Worm (Caenorhabditis elegans) whole organism, young adult: ENCODE data around the gene tebp-1.

Experiments used
- B0035.1 ChIP-seq: sonication (generic microtip); optimal IDR thresholded peaks from 2 replicates; lab custom pipeline; 2016; ENCODE audit warnings: missing genetic modification characterization, mild to moderate bottlenecking, missing compliant biosample characterization, missing genotype, missing genetic modification reagents
- B0261.1 ChIP-seq: sonication (generic microtip); optimal IDR thresholded peaks from 2 replicates; lab custom pipeline; 2016; ENCODE audit warnings: mild to moderate bottlenecking, missing genetic modification characterization, moderate library complexity, missing compliant biosample characterization
- C06A6.2 ChIP-seq: fragments of 200-800 bp; sonication (Bioruptor generic); conservative IDR thresholded peaks from 2 replicates; pipeline ENCODE4 v1.3.6; 2022; ENCODE audit warnings: missing genetic modification characterization, missing compliant biosample characterization
- C17E4.6 ChIP-seq: fragments of 200-800 bp; sonication (Bioruptor generic); IDR thresholded peaks from 2 replicates; pipeline ENCODE4 v1.3.6; 2022; ENCODE audit warnings: missing genetic modification reagents, missing genetic modification characterization, missing compliant biosample characterization
- D2030.7 ChIP-seq: fragments of 200-800 bp; sonication (Bioruptor generic); IDR thresholded peaks from 2 replicates; pipeline ENCODE4 v1.3.6; 2022; ENCODE audit warnings: missing genetic modification reagents, missing genetic modification characterization, missing compliant biosample characterization
- F23B12.7 ChIP-seq: sonication (generic microtip); optimal IDR thresholded peaks from 2 replicates; lab custom pipeline; 2017; ENCODE audit warnings: missing genetic modification characterization, mild to moderate bottlenecking, missing compliant biosample characterization, antibody characterized with exemption, moderate library complexity; ENCODE audit not compliant: insufficient read depth
- F33H1.4 ChIP-seq: fragments of 200-800 bp; sonication (Bioruptor generic); IDR thresholded peaks from 2 replicates; pipeline ENCODE4 v1.3.6; 2022; ENCODE audit warnings: missing genetic modification reagents, missing genetic modification characterization, missing compliant biosample characterization
- F52B5.7 ChIP-seq: sonication (generic microtip); optimal IDR thresholded peaks from 2 replicates; lab custom pipeline; 2016; ENCODE audit warnings: mild to moderate bottlenecking, missing genetic modification characterization, missing compliant biosample characterization
- K11D2.4 ChIP-seq: fragments of 200-800 bp; sonication (Bioruptor generic); IDR thresholded peaks from 2 replicates; pipeline ENCODE4 v1.3.6; 2022; ENCODE audit warnings: missing genetic modification reagents, missing genetic modification characterization, missing compliant biosample characterization
- K12H6.12 ChIP-seq: fragments of 200-800 bp; sonication (Bioruptor generic); optimal IDR thresholded peaks from 2 replicates; lab custom pipeline; 2018; ENCODE audit warnings: mild to moderate bottlenecking, missing genetic modification characterization, missing compliant biosample characterization
- Y53G8AR.9 ChIP-seq: fragments of 200-800 bp; sonication (Bioruptor generic); conservative IDR thresholded peaks from 2 replicates; pipeline ENCODE4 v1.3.6; 2022; ENCODE audit warnings: missing genetic modification reagents, missing genetic modification characterization, missing compliant biosample characterization
- Y95B8A.8 ChIP-seq: fragments of 200-800 bp; sonication (Bioruptor generic); IDR thresholded peaks from 2 replicates; pipeline ENCODE4 v1.3.6; 2022; ENCODE audit warnings: missing genetic modification reagents, missing genetic modification characterization, missing compliant biosample characterization
- ZK185.1 ChIP-seq: sonication (generic microtip); optimal IDR thresholded peaks from 2 replicates; lab custom pipeline; 2016; ENCODE audit warnings: mild to moderate bottlenecking, missing genetic modification characterization, missing compliant biosample characterization; ENCODE audit not compliant: poor library complexity, severe bottlenecking
- aptf-2 ChIP-seq: fragments of 200-800 bp; sonication (Bioruptor generic); conservative IDR thresholded peaks from 2 replicates; pipeline ENCODE4 v1.3.6; 2022; ENCODE audit warnings: missing genetic modification reagents, missing genetic modification characterization, missing compliant biosample characterization
- attf-5 ChIP-seq: fragments of 200-800 bp; sonication (Bioruptor generic); optimal IDR thresholded peaks from 2 replicates; lab custom pipeline; 2018; ENCODE audit warnings: mild to moderate bottlenecking, missing genetic modification characterization, missing compliant biosample characterization
- bed-2 ChIP-seq: fragments of 200-800 bp; sonication (Bioruptor generic); IDR thresholded peaks from 2 replicates; pipeline ENCODE4 v1.3.6; 2022; ENCODE audit warnings: missing genetic modification reagents, missing genetic modification characterization, missing compliant biosample characterization
- ceh-40 ChIP-seq: fragments of 200-800 bp; sonication (Bioruptor generic); IDR thresholded peaks from 2 replicates; pipeline ENCODE4 v1.3.6; 2022; ENCODE audit warnings: missing genetic modification characterization, missing compliant biosample characterization
- ceh-58 ChIP-seq: fragments of 200-800 bp; sonication (Bioruptor generic); IDR thresholded peaks from 2 replicates; pipeline ENCODE4 v1.3.6; 2022; ENCODE audit warnings: missing genetic modification characterization, missing compliant biosample characterization
- ceh-91 ChIP-seq: fragments of 200-800 bp; sonication (Bioruptor generic); IDR thresholded peaks from 2 replicates; pipeline ENCODE4 v1.3.6; 2022; ENCODE audit warnings: missing genetic modification reagents, missing genetic modification characterization, missing compliant biosample characterization
- chd-7 ChIP-seq: sonication (generic microtip); optimal IDR thresholded peaks from 2 replicates; lab custom pipeline; 2016; ENCODE audit warnings: mild to moderate bottlenecking, missing genetic modification characterization, moderate library complexity, missing compliant biosample characterization
- dpl-1 ChIP-seq: fragments of 150-350 bp; optimal IDR thresholded peaks from 2 replicates; lab custom pipeline; 2014; ENCODE audit warnings: missing biosample characterization, missing genetic modification reagents, missing genetic modification characterization
- egl-18 ChIP-seq: fragments of 200-800 bp; sonication (Bioruptor generic); IDR thresholded peaks from 2 replicates; pipeline ENCODE4 v1.3.6; 2022; ENCODE audit warnings: missing genetic modification reagents, missing genetic modification characterization, missing compliant biosample characterization
- egrh-3 ChIP-seq: fragments of 200-800 bp; sonication (Bioruptor generic); IDR thresholded peaks from 2 replicates; pipeline ENCODE4 v1.3.6; 2022; ENCODE audit warnings: missing genetic modification reagents, missing genetic modification characterization, missing compliant biosample characterization
- fkh-3 ChIP-seq: sonication (generic microtip); optimal IDR thresholded peaks from 2 replicates; lab custom pipeline; 2016; ENCODE audit warnings: mild to moderate bottlenecking, missing genetic modification characterization, missing compliant biosample characterization
- lin-35 ChIP-seq, 3 experiments: fragments of 150-350 bp in 2 of 3; sonication (generic microtip) in 1 of 3; optimal IDR thresholded peaks; 2 replicates each; lab custom pipeline; 2014 to 2018; ENCODE audit warnings: missing biosample characterization in 3 of 3, missing genetic modification characterization in 3 of 3, missing genetic modification reagents in 3 of 3
- lin-54 ChIP-seq: fragments of 200-800 bp; sonication (Bioruptor generic); optimal IDR thresholded peaks from 2 replicates; lab custom pipeline; 2018; ENCODE audit warnings: mild to moderate bottlenecking, missing genetic modification characterization, missing compliant biosample characterization
- lir-1 ChIP-seq: fragments of 200-800 bp; sonication (Bioruptor generic); conservative IDR thresholded peaks from 2 replicates; pipeline ENCODE4 v1.3.6; 2022; ENCODE audit warnings: missing genetic modification reagents, missing genetic modification characterization, missing compliant biosample characterization
- madf-3 ChIP-seq: fragments of 200-800 bp; sonication (Bioruptor generic); IDR thresholded peaks from 2 replicates; pipeline ENCODE4 v1.3.6; 2022; ENCODE audit warnings: missing genetic modification reagents, missing genetic modification characterization, missing compliant biosample characterization
- madf-8 ChIP-seq: fragments of 200-800 bp; sonication (Bioruptor generic); conservative IDR thresholded peaks from 2 replicates; pipeline ENCODE4 v1.3.6; 2022; ENCODE audit warnings: missing genetic modification reagents, missing genetic modification characterization, missing compliant biosample characterization
- mcd-1 ChIP-seq: fragments of 200-800 bp; sonication (Bioruptor generic); IDR thresholded peaks from 2 replicates; pipeline ENCODE4 v1.3.6; 2022; ENCODE audit warnings: missing genetic modification reagents, missing genetic modification characterization, missing compliant biosample characterization
- nhr-27 ChIP-seq: fragments of 200-800 bp; sonication (Bioruptor generic); optimal IDR thresholded peaks from 2 replicates; lab custom pipeline; 2018; ENCODE audit warnings: mild to moderate bottlenecking, missing genetic modification characterization, moderate library complexity, missing compliant biosample characterization
- nhr-80 ChIP-seq: sonication (generic microtip); optimal IDR thresholded peaks from 2 replicates; lab custom pipeline; 2016; ENCODE audit warnings: missing genetic modification characterization, missing compliant biosample characterization
- sdz-38 ChIP-seq: sonication (generic microtip); optimal IDR thresholded peaks from 2 replicates; lab custom pipeline; 2016; ENCODE audit warnings: missing genotype, missing genetic modification characterization, missing compliant biosample characterization
- snpc-1.1 ChIP-seq: sonication (generic microtip); optimal IDR thresholded peaks from 2 replicates; lab custom pipeline; 2017; ENCODE audit warnings: missing genetic modification characterization, mild to moderate bottlenecking, missing compliant biosample characterization, antibody characterized with exemption, moderate library complexity, missing genotype, missing genetic modification reagents; ENCODE audit not compliant: insufficient read depth
- snpc-4 ChIP-seq, 5 experiments: fragments of 150-350 bp in 1 of 5; sonication (generic microtip) in 4 of 5; optimal IDR thresholded peaks; 2 replicates each; lab custom pipeline; 2014 to 2018; ENCODE audit warnings: missing genetic modification characterization in 5 of 5, missing biosample characterization in 3 of 5, antibody characterized with exemption in 2 of 5, mild to moderate bottlenecking in 2 of 5, missing compliant biosample characterization in 2 of 5, missing genotype in 2 of 5, moderate library complexity in 2 of 5, missing genetic modification reagents in 1 of 5
- somi-1 ChIP-seq: fragments of 200-800 bp; sonication (Bioruptor generic); optimal IDR thresholded peaks from 2 replicates; lab custom pipeline; 2018; ENCODE audit warnings: mild to moderate bottlenecking, missing genetic modification characterization, missing compliant biosample characterization
- sptf-2 ChIP-seq: fragments of 200-800 bp; sonication (Bioruptor generic); optimal IDR thresholded peaks from 2 replicates; lab custom pipeline; 2018; ENCODE audit warnings: mild to moderate bottlenecking, missing genetic modification characterization, missing compliant biosample characterization
- tbp1 ChIP-seq: fragments of 200-800 bp; sonication (Bioruptor generic); optimal IDR thresholded peaks from 2 replicates; lab custom pipeline; 2018; ENCODE audit warnings: mild to moderate bottlenecking, missing genetic modification characterization, missing compliant biosample characterization
- unc-130 ChIP-seq: sonication (generic microtip); optimal IDR thresholded peaks from 2 replicates; lab custom pipeline; 2016; ENCODE audit warnings: missing genetic modification reagents, missing genetic modification characterization, missing compliant biosample characterization
- xnd-1 ChIP-seq: sonication (generic microtip); optimal IDR thresholded peaks from 2 replicates; lab custom pipeline; 2016; ENCODE audit warnings: missing genotype, missing genetic modification reagents, missing genetic modification characterization, missing compliant biosample characterization
- ztf-18 ChIP-seq: sonication (generic microtip); optimal IDR thresholded peaks from 2 replicates; lab custom pipeline; 2016; ENCODE audit warnings: missing genotype, mild to moderate bottlenecking, missing genetic modification characterization, missing compliant biosample characterization
- ztf-22 ChIP-seq: fragments of 200-800 bp; sonication (Bioruptor generic); optimal IDR thresholded peaks from 2 replicates; lab custom pipeline; 2018; ENCODE audit warnings: mild to moderate bottlenecking, missing genetic modification characterization, moderate library complexity, missing compliant biosample characterization
- ztf-26 ChIP-seq: sonication (generic microtip); optimal IDR thresholded peaks from 2 replicates; lab custom pipeline; 2017; ENCODE audit warnings: missing genetic modification characterization, missing compliant biosample characterization

tebp-1 gene

ce11 chrII:14383644-14384043 lies 21.8 kb downstream of the tebp-1 start, which contains the start of gene mes-2 (continued):
- TF ChIP-seq lir-1 (GFP tag; lab: Robert Waterston, UW): 0 out of 2 replicates have a peak, but pooled peaks have one; percentile 29
- TF ChIP-seq fkh-3: no peak
- peak; percentile 47; the same call in 1 of the 2 replicates for TF ChIP-seq ceh-91
- no peak for TF ChIP-seq B0261.1 (tag; lab: Kevin White, UChicago)
- no peak for TF ChIP-seq sptf-2 (GFP tag; lab: Kevin White, UChicago)
- no peak for TF ChIP-seq snpc-4 (GFP tag; optimal IDR thresholded peaks at IDR 0.05; lab: Kevin White, UChicago)
- no peak for TF ChIP-seq snpc-4 (tag; optimal IDR thresholded peaks at IDR 0.05; lab: Kevin White, UChicago)
- TF ChIP-seq ZK185.1: no peak
- no peak for TF ChIP-seq B0035.1 (tag; lab: Kevin White, UChicago)
- 0 out of 2 replicates have a peak, but pooled peaks have one; percentile 15 for TF ChIP-seq Y53G8AR.9 (GFP tag; lab: Robert Waterston, UW)
- TF ChIP-seq egl-18 (GFP tag; lab: Robert Waterston, UW): no peak
- TF ChIP-seq ztf-22 (GFP tag; lab: Kevin White, UChicago): no peak
- no peak for TF ChIP-seq somi-1
- no peak for TF ChIP-seq egrh-3

ce11 chrII:14388213-14388612 lies 26.4 kb downstream of the tebp-1 start, which contains the start of gene F26H11.8:
F26H11.8 (plus strand) TSS chrII:14388513.
- no peak for TF ChIP-seq attf-5 (GFP tag; lab: Kevin White, UChicago)

- TF ChIP-seq egrh-3 (no peak), sdz-38 (tag; lab: Kevin White, UChicago) (no peak), lin-54 (GFP tag; lab: Kevin White, UChicago) (peak; percentile 79), nhr-80 (tag; lab: Kevin White, UChicago) (peak; percentile 17), K12H6.12 (peak; percentile 5), ztf-26 (tag; lab: Kevin White, UChicago) (no peak), F33H1.4 (GFP tag; lab: Robert Waterston, UW) (peak; percentile 85), unc-130 (GFP tag; lab: Kevin White, UChicago) (no peak), D2030.7 (GFP tag; lab: Robert Waterston, UW) (peak; percentile 34; the same call in 1 of the 2 replicates), ztf-18 (tag; lab: Kevin White, UChicago) (peak; percentile 8), madf-8 (GFP tag; lab: Robert Waterston, UW) (no peak), ceh-58 (no peak), ztf-22 (GFP tag; lab: Kevin White, UChicago) (no peak), xnd-1 (tag; lab: Kevin White, UChicago) (no peak), attf-5 (GFP tag; lab: Kevin White, UChicago) (peak; percentile 80), F23B12.7 (tag; lab: Kevin White, UChicago) (peak; percentile 60), nhr-27 (no peak), aptf-2 (no peak), snpc-1.1 (tag; lab: Kevin White, UChicago) (no peak), F52B5.7 (tag; lab: Kevin White, UChicago) (no peak), ceh-40 (no peak), madf-3 (GFP tag; lab: Robert Waterston, UW) (no peak), B0261.1 (tag; lab: Kevin White, UChicago) (no peak), lin-35 (GFP tag; optimal IDR thresholded peaks at IDR 0.05; lab: Kevin White, UChicago) (peak in 1 of 3 experiments; percentile 56), chd-7 (tag; lab: Kevin White, UChicago) (no peak), C17E4.6 (GFP tag; lab: Robert Waterston, UW) (no peak), K11D2.4 (GFP tag; lab: Robert Waterston, UW) (no peak), C06A6.2 (GFP tag; lab: Robert Waterston, UW) (no peak), bed-2 (no peak), Y95B8A.8 (no peak), tbp1 (no peak), dpl-1 (GFP tag; lab: Kevin White, UChicago) (peak; percentile 69), mcd-1 (GFP tag; lab: Robert Waterston, UW) (peak; percentile 61)
Observed at ce11 chrII:14390036-14390763, 28.4 kb downstream of the tebp-1 start, which contains the start of the genes kbp-3 and nurf-1. kbp-3 (minus strand) TSS chrII:14390078. nurf-1 (plus strand) TSS chrII:14390713.
